Fruit fly (Drosophila melanogaster) whole organism, prepupa: ENCODE measurements around the gene VGlut.
A peak's percentile ranks its signal among the peaks of the same experiment; 100 is the strongest.

Source experiments
- Blimp-1 ChIP-seq: fragments of 200-800 bp; sonication (Bioruptor generic); optimal IDR thresholded peaks from 3 replicates; lab custom pipeline; 2017; ENCODE audit warnings: missing biosample characterization, missing genetic modification characterization, mild to moderate bottlenecking, moderate library complexity, missing genetic modification reagents
- CG16779 ChIP-seq: fragments of 200-800 bp; sonication (Bioruptor generic); optimal IDR thresholded peaks from 3 replicates; lab custom pipeline; 2017; ENCODE audit warnings: missing biosample characterization, mild to moderate bottlenecking, missing genetic modification characterization
- Gug ChIP-seq: fragments of 200-800 bp; sonication (Bioruptor generic); IDR thresholded peaks from 2 replicates; pipeline ENCODE4 v1.3.6; 2022; ENCODE audit warnings: missing biosample characterization, missing genetic modification characterization
- OdsH ChIP-seq: fragments of 200-800 bp; sonication (Bioruptor generic); optimal IDR thresholded peaks from 3 replicates; lab custom pipeline; 2016; ENCODE audit warnings: missing biosample characterization, missing genetic modification characterization
- svp ChIP-seq: fragments of 200-800 bp; sonication (Bioruptor generic); peaks from one replicate; lab custom pipeline; 2016; ENCODE audit warnings: missing biosample characterization, missing genetic modification characterization

DNA sequence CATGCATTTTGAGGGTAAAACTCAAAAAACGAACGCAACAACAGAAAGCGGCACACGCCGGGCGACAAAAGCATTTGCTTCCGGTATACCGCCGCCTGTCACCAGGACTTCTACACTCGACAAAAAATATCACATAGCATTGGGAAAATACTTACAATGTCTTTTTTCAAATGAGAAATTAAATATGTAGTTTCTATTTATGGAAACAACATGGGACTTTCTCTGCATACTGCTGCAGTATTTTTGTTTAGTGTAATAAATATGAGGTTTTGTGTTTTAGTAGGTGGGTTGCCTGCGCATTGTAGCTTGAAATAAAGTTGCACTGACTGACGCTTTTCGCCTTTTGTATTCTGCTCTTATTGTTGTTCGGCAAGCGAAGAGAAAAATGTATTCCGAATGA, 3.0 kb upstream of the VGlut start:
- TF ChIP-seq OdsH (no peak), Gug (no peak), Blimp-1 (GFP tag; lab: Kevin White, UChicago) (no peak), CG16779 (tag; lab: Kevin White, UChicago) (no peak), svp (GFP tag; lab: Kevin White, UChicago) (peak; percentile 39)
